Fruit fly (Drosophila melanogaster): ENCODE data around the gene CG5916.
A peak's percentile ranks its signal among the peaks of the same experiment; 100 is the strongest.

- TF ChIP-seq Eip78C (GFP tag) (peak; percentile 67), CG32006 (GFP tag; optimal IDR thresholded peaks at IDR 0.05) (peak; percentile 14), acj6 (GFP tag; optimal IDR thresholded peaks at IDR 0.05) (peak; percentile 1), CG6792 (GFP tag; optimal IDR thresholded peaks at IDR 0.05) (peak; percentile 13)
Measured at dm6 chr3R:16117359-16117758, 29.5 kb upstream of the CG5916 start.
